Worm (Caenorhabditis elegans) whole organism, early embryonic: Measurements from ENCODE around the gene srlf-36.

Source experiments
- F13C5.2 ChIP-seq: sonication (generic microtip); optimal IDR thresholded peaks from 2 replicates; lab custom pipeline; 2017; ENCODE audit warnings: mild to moderate bottlenecking, missing genetic modification characterization, inconsistent platforms, missing compliant biosample characterization
- ama-1 ChIP-seq: fragments of 150-350 bp; optimal IDR thresholded peaks from 2 replicates; lab custom pipeline; 2014
- flt-1 ChIP-seq: fragments of 200-800 bp; sonication (Bioruptor generic); IDR thresholded peaks from 2 replicates; pipeline ENCODE4 v1.3.6; 2022; ENCODE audit warnings: missing genetic modification characterization, missing compliant biosample characterization
- hmbx-1 ChIP-seq: sonication (generic microtip); optimal IDR thresholded peaks from 2 replicates; lab custom pipeline; 2016; ENCODE audit warnings: mild to moderate bottlenecking, missing genetic modification characterization, missing compliant biosample characterization
- hnd-1 ChIP-seq: sonication (generic microtip); optimal IDR thresholded peaks from 2 replicates; lab custom pipeline; 2016; ENCODE audit warnings: missing genetic modification characterization, missing compliant biosample characterization
- sea-1 ChIP-seq: fragments of 200-800 bp; sonication (Bioruptor generic); conservative IDR thresholded peaks from 2 replicates; pipeline ENCODE4 v1.3.6; 2022; ENCODE audit warnings: missing genetic modification characterization, missing compliant biosample characterization
- tbx-37 ChIP-seq: fragments of 200-800 bp; sonication (Bioruptor generic); conservative IDR thresholded peaks from 2 replicates; pipeline ENCODE4 v1.3.6; 2022; ENCODE audit warnings: missing genetic modification reagents, missing genetic modification characterization, missing compliant biosample characterization
- tra-4 ChIP-seq: sonication (generic microtip); optimal IDR thresholded peaks from 2 replicates; lab custom pipeline; 2017; ENCODE audit warnings: missing genetic modification characterization, missing compliant biosample characterization

DNA sequence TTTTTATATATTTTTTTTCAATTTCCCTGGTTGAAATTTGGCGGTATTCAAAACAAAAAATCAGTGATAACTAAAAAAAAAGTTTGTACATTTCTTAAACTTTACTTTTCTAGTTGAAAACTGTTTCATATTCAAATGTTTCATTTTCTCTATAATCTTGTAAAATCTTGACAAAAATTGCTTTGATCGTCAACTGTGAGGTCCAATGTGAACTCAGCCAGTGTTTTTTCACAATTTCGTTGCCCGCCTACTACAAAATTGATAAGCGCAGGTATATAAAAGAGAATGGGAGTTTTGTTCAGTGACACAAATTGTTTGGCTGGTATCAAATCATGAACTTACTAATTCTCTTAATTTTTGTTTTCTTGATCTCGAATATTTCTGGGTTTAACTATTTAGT, 37.3 kb upstream of the srlf-36 start, which contains the start of gene ugt-42:
- TF ChIP-seq hmbx-1 (tag; lab: Kevin White, UChicago) (no peak), ama-1 (lab: Kevin White, UChicago) (no peak), flt-1 (no peak), tra-4 (tag; lab: Kevin White, UChicago) (no peak), hnd-1 (tag; lab: Kevin White, UChicago) (no peak), F13C5.2 (tag; lab: Kevin White, UChicago) (no peak), tbx-37 (no peak), sea-1 (GFP tag; lab: Robert Waterston, UW) (no peak)
